Worm (Caenorhabditis elegans): Measurements from ENCODE around the gene srbc-55.
"Not testable (repeated sequence)": the region's sequence is repeated elsewhere in the genome, so short reads cannot be mapped to it uniquely, and the experiment has no call there.

Gene srbc-55

ce11 chrV:15815962-15816432 lies 13.8 kb downstream of the srbc-55 start, which contains the start of the genes fbxa-69 and F54B8.4:
fbxa-69 (minus strand) TSS chrV:15815971.
F54B8.4 (plus strand) TSS chrV:15816382.
- TF ChIP-seq dmd-6 (GFP tag; IDR thresholded peaks at IDR 0.05) = peak; percentile 12; the same call in 1 of the 2 replicates
- TF ChIP-seq nhr-28 (tag; optimal IDR thresholded peaks at IDR 0.05) = peak; percentile 43
- peak; percentile 71 for TF ChIP-seq zip-2 (tag; optimal IDR thresholded peaks at IDR 0.05)
- no peak for TF ChIP-seq fkh-10 (GFP tag; optimal IDR thresholded peaks at IDR 0.05)
- TF ChIP-seq hlh-30 (tag; optimal IDR thresholded peaks at IDR 0.05; ENCODE audit: insufficient read depth) = peak; percentile 24
- TF ChIP-seq mxl-3 (GFP tag; optimal IDR thresholded peaks at IDR 0.05) = peak; percentile 31
- no peak for TF ChIP-seq fos-1 (tag; optimal IDR thresholded peaks at IDR 0.05)
- peak; percentile 32 for TF ChIP-seq aha-1 (tag)

- TF ChIP-seq ceh-62 (tag; optimal IDR thresholded peaks at IDR 0.05); unc-39 (tag; optimal IDR thresholded peaks at IDR 0.05); lim-7 (GFP tag; IDR thresholded peaks at IDR 0.05): not testable (repeated sequence)
These were observed 17.8 kb downstream of the srbc-55 start, which contains the start of gene nhr-282 for ce11 chrV:15811982-15812381. nhr-282 (plus strand) TSS chrV:15812282.

ce11 chrV:15810446-15810845 lies 19.4 kb downstream of the srbc-55 start, which contains the start of gene F54B8.1:
F54B8.1 (plus strand) TSS chrV:15810746.
- TF ChIP-seq fos-1 (tag; optimal IDR thresholded peaks at IDR 0.05) (no peak), dmd-8 (GFP tag; IDR thresholded peaks at IDR 0.05) (no peak), dmd-6 (GFP tag; IDR thresholded peaks at IDR 0.05) (no peak), zip-11 (GFP tag; IDR thresholded peaks at IDR 0.05) (no peak), rbr-2 (tag; optimal IDR thresholded peaks at IDR 0.05) (no peak), aha-1 (tag) (no peak), ztf-7 (tag; optimal IDR thresholded peaks at IDR 0.05) (no peak), lin-38 (GFP tag; IDR thresholded peaks at IDR 0.05) (no peak), php-3 (GFP tag; IDR thresholded peaks at IDR 0.05) (no peak), T26A8.4 (GFP tag; IDR thresholded peaks at IDR 0.05) (no peak), nhr-77 (tag; optimal IDR thresholded peaks at IDR 0.05) (no peak), unc-62 (GFP tag; optimal IDR thresholded peaks at IDR 0.05 in 1 of 2) (no peak), unc-62 (tag; optimal IDR thresholded peaks at IDR 0.05) (no peak), F44E2.7 (GFP tag; IDR thresholded peaks at IDR 0.05) (no peak), nhr-237 (tag; optimal IDR thresholded peaks at IDR 0.05) (no peak), nhr-111 (GFP tag; optimal IDR thresholded peaks at IDR 0.05) (no peak)

ce11 chrV:15809543-15809942 lies 20.3 kb downstream of the srbc-55 start, which contains the start of gene srsx-36:
srsx-36 (minus strand) TSS chrV:15809643.
- no peak for TF ChIP-seq mxl-3 (GFP tag; optimal IDR thresholded peaks at IDR 0.05)
- TF ChIP-seq mdl-1 (tag; optimal IDR thresholded peaks at IDR 0.05) = no peak

ce11 chrV:15807420-15807819 lies 22.4 kb downstream of the srbc-55 start, which contains the start of gene srsx-38:
srsx-38 (minus strand) TSS chrV:15807520.
- TF ChIP-seq duxl-1 (tag; optimal IDR thresholded peaks at IDR 0.05; ENCODE audit: poor library complexity); zip-11 (GFP tag; IDR thresholded peaks at IDR 0.05); daf-16 (GFP tag; optimal IDR thresholded peaks at IDR 0.05); daf-16 (tag; optimal IDR thresholded peaks at IDR 0.05): not testable (repeated sequence)

ce11 chrV:15803748-15804147 lies 26.1 kb downstream of the srbc-55 start, which contains the start of gene T26E4.18:
T26E4.18 (minus strand) TSS chrV:15803848.
- TF ChIP-seq Y105C5A.15 (GFP tag; IDR thresholded peaks at IDR 0.05); nhr-6 (tag; optimal IDR thresholded peaks at IDR 0.05); tra-1 (GFP tag; IDR thresholded peaks at IDR 0.05): not testable (repeated sequence)

All from whole organism, L4 larva.